Fruit fly (Drosophila melanogaster): ENCODE measurements around the gene CG3704.

CG3704 gene

DNA sequence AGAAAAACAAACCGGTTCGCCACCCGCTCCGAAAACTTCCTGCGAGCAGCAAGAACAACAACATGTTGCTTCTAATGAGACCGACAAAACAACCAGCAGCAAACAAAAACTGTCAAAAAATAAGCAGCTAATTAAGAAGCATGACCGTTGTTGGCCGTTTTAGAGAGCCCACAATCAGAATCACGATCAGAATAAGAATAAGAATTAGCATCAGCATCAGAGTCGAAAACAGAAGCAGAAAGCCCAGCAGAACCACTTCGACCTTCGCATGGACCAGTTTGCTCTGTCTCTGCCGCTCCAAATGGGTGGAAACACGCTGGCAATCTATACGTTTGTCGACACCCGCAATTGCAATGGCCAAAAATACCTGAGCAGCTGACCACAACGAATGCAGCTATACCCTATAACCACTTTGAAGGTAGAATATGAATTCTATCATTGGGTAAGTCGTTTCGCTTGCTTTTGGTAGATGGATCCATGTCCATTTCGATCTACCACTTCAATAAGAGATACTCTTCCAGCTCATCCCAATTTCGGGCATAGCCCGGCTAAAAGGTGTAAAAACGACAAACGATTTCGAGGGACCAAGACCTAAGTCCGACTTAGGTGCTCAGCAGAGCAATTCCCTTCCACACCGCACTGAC lies 41.1 kb downstream of the CG3704 start:
- no peak for TF ChIP-seq CG8478 (optimal IDR thresholded peaks at IDR 0.05)

DNA sequence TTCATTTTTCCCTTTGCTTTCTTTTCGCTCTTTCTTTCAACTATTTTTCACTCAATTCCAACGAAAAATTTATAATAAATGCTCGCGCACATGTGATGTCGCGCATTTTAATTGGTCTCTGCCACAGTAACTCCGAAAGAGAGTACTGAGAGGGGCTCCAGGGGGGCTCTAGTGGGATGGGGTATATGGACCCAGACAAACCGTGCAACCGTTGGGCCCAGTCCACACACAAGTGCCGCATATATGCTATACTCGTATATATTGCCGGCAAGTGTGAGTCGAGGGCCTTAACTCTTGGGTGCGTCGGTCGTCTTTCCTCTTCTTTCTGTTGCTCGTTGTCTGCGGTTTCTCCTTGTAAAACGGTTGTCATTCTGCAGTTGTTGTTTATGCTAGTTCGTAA lies 42.2 kb downstream of the CG3704 start:
- TF ChIP-seq EcR (GFP tag; optimal IDR thresholded peaks at IDR 0.05) (peak in 1 of 2 experiments; percentile 14), CG8478 (optimal IDR thresholded peaks at IDR 0.05) (no peak)

- TF ChIP-seq usp (GFP tag; optimal IDR thresholded peaks at IDR 0.05) (no peak), EcR (GFP tag; optimal IDR thresholded peaks at IDR 0.05) (no peak), Dll (optimal IDR thresholded peaks at IDR 0.05) (no peak)
Measured at dm6 chrX:894182-894581, 46.4 kb downstream of the CG3704 start, which contains the start of gene CG11663. CG11663 (plus strand) TSS chrX:894482.
